Worm (Caenorhabditis elegans) whole organism, young adult: Measurements from ENCODE around the gene Y54G2A.10.
"Not testable (repeated sequence)": the region's sequence is repeated elsewhere in the genome, so short reads cannot be mapped to it uniquely, and the experiment has no call there.

ENCODE experiments used
- B0019.2 ChIP-seq: fragments of 200-800 bp; sonication (Bioruptor generic); conservative IDR thresholded peaks from 2 replicates; pipeline ENCODE4 v1.3.6; 2022; ENCODE audit warnings: missing genetic modification reagents, missing genetic modification characterization, missing compliant biosample characterization
- B0035.1 ChIP-seq: sonication (generic microtip); optimal IDR thresholded peaks from 2 replicates; lab custom pipeline; 2016; ENCODE audit warnings: missing genetic modification characterization, mild to moderate bottlenecking, missing compliant biosample characterization, missing genotype, missing genetic modification reagents
- C06A6.2 ChIP-seq: fragments of 200-800 bp; sonication (Bioruptor generic); conservative IDR thresholded peaks from 2 replicates; pipeline ENCODE4 v1.3.6; 2022; ENCODE audit warnings: missing genetic modification characterization, missing compliant biosample characterization
- C17E4.6 ChIP-seq: fragments of 200-800 bp; sonication (Bioruptor generic); IDR thresholded peaks from 2 replicates; pipeline ENCODE4 v1.3.6; 2022; ENCODE audit warnings: missing genetic modification reagents, missing genetic modification characterization, missing compliant biosample characterization
- F33H1.4 ChIP-seq: fragments of 200-800 bp; sonication (Bioruptor generic); IDR thresholded peaks from 2 replicates; pipeline ENCODE4 v1.3.6; 2022; ENCODE audit warnings: missing genetic modification reagents, missing genetic modification characterization, missing compliant biosample characterization
- F49E8.2 ChIP-seq: sonication (generic microtip); optimal IDR thresholded peaks from 3 replicates; lab custom pipeline; 2017; ENCODE audit warnings: missing genetic modification characterization, mild to moderate bottlenecking, missing compliant biosample characterization, antibody characterized with exemption, moderate library complexity; ENCODE audit not compliant: insufficient read depth
- F57A8.1 ChIP-seq: fragments of 200-800 bp; sonication (Bioruptor generic); optimal IDR thresholded peaks from 2 replicates; lab custom pipeline; 2018; ENCODE audit warnings: mild to moderate bottlenecking, missing genetic modification characterization, moderate library complexity, missing compliant biosample characterization
- T26A5.8 ChIP-seq: sonication (generic microtip); optimal IDR thresholded peaks from 2 replicates; lab custom pipeline; 2016; ENCODE audit warnings: missing genetic modification characterization, missing compliant biosample characterization
- Y53G8AR.9 ChIP-seq: fragments of 200-800 bp; sonication (Bioruptor generic); conservative IDR thresholded peaks from 2 replicates; pipeline ENCODE4 v1.3.6; 2022; ENCODE audit warnings: missing genetic modification reagents, missing genetic modification characterization, missing compliant biosample characterization
- Y67H2A.10 ChIP-seq: fragments of 200-800 bp; sonication (Bioruptor generic); conservative IDR thresholded peaks from 2 replicates; pipeline ENCODE4 v1.3.6; 2022; ENCODE audit warnings: missing genetic modification reagents, missing genetic modification characterization, missing compliant biosample characterization
- akir-1 ChIP-seq: fragments of 200-800 bp; sonication (Bioruptor generic); optimal IDR thresholded peaks from 2 replicates; lab custom pipeline; 2018; ENCODE audit warnings: mild to moderate bottlenecking, missing genetic modification characterization, moderate library complexity, missing compliant biosample characterization
- ama-1 ChIP-seq, 3 experiments: fragments of 150-350 bp in 1 of 3; sonication (generic microtip) in 2 of 3; optimal IDR thresholded peaks; 2 replicates each; lab custom pipeline; 2014 to 2018; ENCODE audit warnings: missing biosample characterization in 2 of 3, missing genetic modification characterization in 2 of 3, missing genetic modification reagents in 2 of 3
- aptf-2 ChIP-seq: fragments of 200-800 bp; sonication (Bioruptor generic); conservative IDR thresholded peaks from 2 replicates; pipeline ENCODE4 v1.3.6; 2022; ENCODE audit warnings: missing genetic modification reagents, missing genetic modification characterization, missing compliant biosample characterization
- atf-7 ChIP-seq: sonication (generic microtip); optimal IDR thresholded peaks from 2 replicates; lab custom pipeline; 2017; ENCODE audit warnings: mild to moderate bottlenecking, missing genetic modification characterization, missing compliant biosample characterization
- attf-3 ChIP-seq: fragments of 200-800 bp; sonication (Bioruptor generic); conservative IDR thresholded peaks from 2 replicates; pipeline ENCODE4 v1.3.6; 2022; ENCODE audit warnings: missing genetic modification reagents, missing genetic modification characterization, missing compliant biosample characterization
- attf-5 ChIP-seq: fragments of 200-800 bp; sonication (Bioruptor generic); optimal IDR thresholded peaks from 2 replicates; lab custom pipeline; 2018; ENCODE audit warnings: mild to moderate bottlenecking, missing genetic modification characterization, missing compliant biosample characterization
- attf-6 ChIP-seq: fragments of 200-800 bp; sonication (Bioruptor generic); IDR thresholded peaks from 2 replicates; pipeline ENCODE4 v1.3.6; 2022; ENCODE audit warnings: missing genetic modification reagents, missing genetic modification characterization, missing compliant biosample characterization
- bed-1 ChIP-seq: fragments of 200-800 bp; sonication (Bioruptor generic); IDR thresholded peaks from 2 replicates; pipeline ENCODE4 v1.3.6; 2022; ENCODE audit warnings: missing genetic modification reagents, missing genetic modification characterization, missing compliant biosample characterization
- ceh-27 ChIP-seq: fragments of 200-800 bp; sonication (Bioruptor generic); optimal IDR thresholded peaks from 2 replicates; lab custom pipeline; 2018; ENCODE audit warnings: mild to moderate bottlenecking, missing genetic modification characterization, moderate library complexity, missing compliant biosample characterization
- ceh-40 ChIP-seq: fragments of 200-800 bp; sonication (Bioruptor generic); IDR thresholded peaks from 2 replicates; pipeline ENCODE4 v1.3.6; 2022; ENCODE audit warnings: missing genetic modification characterization, missing compliant biosample characterization
- chd-7 ChIP-seq: sonication (generic microtip); optimal IDR thresholded peaks from 2 replicates; lab custom pipeline; 2016; ENCODE audit warnings: mild to moderate bottlenecking, missing genetic modification characterization, moderate library complexity, missing compliant biosample characterization
- egl-18 ChIP-seq: fragments of 200-800 bp; sonication (Bioruptor generic); IDR thresholded peaks from 2 replicates; pipeline ENCODE4 v1.3.6; 2022; ENCODE audit warnings: missing genetic modification reagents, missing genetic modification characterization, missing compliant biosample characterization
- ekl-4 ChIP-seq: fragments of 200-800 bp; sonication (Bioruptor generic); IDR thresholded peaks from 2 replicates; pipeline ENCODE4 v1.3.6; 2022; ENCODE audit warnings: missing genetic modification reagents, missing genetic modification characterization, missing compliant biosample characterization
- hmg-1.2 ChIP-seq: fragments of 200-800 bp; sonication (Bioruptor generic); IDR thresholded peaks from 2 replicates; pipeline ENCODE4 v1.3.6; 2022; ENCODE audit warnings: missing genetic modification reagents, missing genetic modification characterization, missing compliant biosample characterization
- hmg-20 ChIP-seq: fragments of 200-800 bp; sonication (Bioruptor generic); IDR thresholded peaks from 2 replicates; pipeline ENCODE4 v1.3.6; 2022; ENCODE audit warnings: missing genetic modification reagents, missing genetic modification characterization, missing compliant biosample characterization
- hsf-1 ChIP-seq: fragments of 200-800 bp; sonication (Bioruptor generic); IDR thresholded peaks from 2 replicates; pipeline ENCODE4 v1.3.6; 2022; ENCODE audit warnings: missing genetic modification reagents, missing genetic modification characterization, missing compliant biosample characterization
- let-526 ChIP-seq: fragments of 200-800 bp; sonication (Bioruptor generic); IDR thresholded peaks from 2 replicates; pipeline ENCODE4 v1.3.6; 2022; ENCODE audit warnings: missing genetic modification reagents, missing genetic modification characterization, missing compliant biosample characterization
- let-607 ChIP-seq, 2 experiments: fragments of 200-800 bp in 1 of 2; sonication (Bioruptor generic) in 1 of 2; sonication (generic microtip) in 1 of 2; optimal IDR thresholded peaks; 2 replicates each; lab custom pipeline; 2016 to 2018; ENCODE audit warnings: mild to moderate bottlenecking in 2 of 2, missing compliant biosample characterization in 2 of 2, missing genetic modification characterization in 2 of 2, moderate library complexity in 2 of 2, missing genotype in 1 of 2
- mes-4 ChIP-seq: sonication (generic microtip); optimal IDR thresholded peaks from 2 replicates; lab custom pipeline; 2016; ENCODE audit warnings: missing genotype, missing genetic modification characterization, missing compliant biosample characterization
- mxl-1 ChIP-seq: sonication (generic microtip); optimal IDR thresholded peaks from 2 replicates; lab custom pipeline; 2016; ENCODE audit warnings: missing genetic modification characterization, missing compliant biosample characterization
- nhr-120 ChIP-seq: fragments of 200-800 bp; sonication (Bioruptor generic); IDR thresholded peaks from 2 replicates; pipeline ENCODE4 v1.3.6; 2022; ENCODE audit warnings: missing genetic modification characterization, missing compliant biosample characterization
- snpc-3.4 ChIP-seq: sonication (generic microtip); optimal IDR thresholded peaks from 2 replicates; lab custom pipeline; 2017; ENCODE audit warnings: missing genetic modification characterization, mild to moderate bottlenecking, missing compliant biosample characterization, antibody characterized with exemption, moderate library complexity, missing genotype, missing genetic modification reagents
- snpc-4 ChIP-seq, 5 experiments: fragments of 150-350 bp in 1 of 5; sonication (generic microtip) in 4 of 5; optimal IDR thresholded peaks; 2 replicates each; lab custom pipeline; 2014 to 2018; ENCODE audit warnings: missing genetic modification characterization in 5 of 5, missing biosample characterization in 3 of 5, antibody characterized with exemption in 2 of 5, mild to moderate bottlenecking in 2 of 5, missing compliant biosample characterization in 2 of 5, missing genotype in 2 of 5, moderate library complexity in 2 of 5, missing genetic modification reagents in 1 of 5
- sptf-2 ChIP-seq: fragments of 200-800 bp; sonication (Bioruptor generic); optimal IDR thresholded peaks from 2 replicates; lab custom pipeline; 2018; ENCODE audit warnings: mild to moderate bottlenecking, missing genetic modification characterization, missing compliant biosample characterization
- tbx-9 ChIP-seq: sonication (generic microtip); optimal IDR thresholded peaks from 2 replicates; lab custom pipeline; 2016; ENCODE audit warnings: borderline replicate concordance, missing genetic modification characterization, inconsistent platforms, missing compliant biosample characterization
- tlf-1 ChIP-seq: fragments of 200-800 bp; sonication (Bioruptor generic); optimal IDR thresholded peaks from 2 replicates; lab custom pipeline; 2018; ENCODE audit warnings: mild to moderate bottlenecking, missing genetic modification characterization, missing compliant biosample characterization
- unc-62 ChIP-seq: fragments of 150-350 bp; optimal IDR thresholded peaks from 2 replicates; lab custom pipeline; 2014; ENCODE audit warnings: missing biosample characterization, missing genetic modification reagents, missing genetic modification characterization
- zim-3 ChIP-seq: sonication (generic microtip); optimal IDR thresholded peaks from 2 replicates; lab custom pipeline; 2017; ENCODE audit warnings: mild to moderate bottlenecking, missing genetic modification characterization, moderate library complexity, missing compliant biosample characterization
- ztf-18 ChIP-seq: sonication (generic microtip); optimal IDR thresholded peaks from 2 replicates; lab custom pipeline; 2016; ENCODE audit warnings: missing genotype, mild to moderate bottlenecking, missing genetic modification characterization, missing compliant biosample characterization
- ztf-22 ChIP-seq: fragments of 200-800 bp; sonication (Bioruptor generic); optimal IDR thresholded peaks from 2 replicates; lab custom pipeline; 2018; ENCODE audit warnings: mild to moderate bottlenecking, missing genetic modification characterization, moderate library complexity, missing compliant biosample characterization
- ztf-25 ChIP-seq: fragments of 200-800 bp; sonication (Bioruptor generic); IDR thresholded peaks from 2 replicates; pipeline ENCODE4 v1.3.6; 2022; ENCODE audit warnings: missing genetic modification reagents, missing genetic modification characterization, missing compliant biosample characterization
- ztf-28 ChIP-seq: fragments of 200-800 bp; sonication (Bioruptor generic); IDR thresholded peaks from 2 replicates; pipeline ENCODE4 v1.3.6; 2022; ENCODE audit warnings: missing genetic modification reagents, missing genetic modification characterization, missing compliant biosample characterization
- ztf-6 ChIP-seq: fragments of 200-800 bp; sonication (Bioruptor generic); IDR thresholded peaks from 2 replicates; pipeline ENCODE4 v1.3.6; 2022; ENCODE audit warnings: missing genetic modification reagents, missing genetic modification characterization, missing compliant biosample characterization

Gene Y54G2A.10

ce11 chrIV:2801004-2801403 is 1.5 kb downstream of the Y54G2A.10 start (continued):
- TF ChIP-seq ztf-18 (tag; lab: Kevin White, UChicago) = peak; percentile 69

ce11 chrIV:2801558-2801957 is 2.1 kb downstream of the Y54G2A.10 start, which contains the start of gene Y54G2A.44:
Y54G2A.44 (plus strand) TSS chrIV:2801858.
- not testable (repeated sequence) for TF ChIP-seq F57A8.1; C06A6.2 (GFP tag; lab: Robert Waterston, UW); Y67H2A.10 (GFP tag; lab: Robert Waterston, UW)

DNA sequence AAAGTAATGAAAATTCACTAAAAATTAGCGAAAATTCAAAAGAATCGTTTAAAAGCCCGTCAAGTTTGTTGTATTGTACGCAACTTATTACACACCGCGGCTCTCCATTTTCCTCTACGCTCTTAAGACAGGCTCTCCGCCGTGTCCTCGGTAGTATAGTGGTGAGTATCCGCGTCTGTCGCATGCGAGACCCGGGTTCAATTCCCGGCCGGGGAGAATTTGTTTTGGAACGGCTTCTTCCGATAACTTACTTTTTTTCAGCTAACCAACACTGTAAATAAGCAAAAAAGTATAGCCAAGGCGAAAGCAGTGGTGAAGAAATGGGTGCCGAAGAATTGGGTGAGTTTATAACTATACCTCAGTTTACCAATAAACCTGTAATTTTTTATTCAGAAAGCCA is 2.7 kb downstream of the Y54G2A.10 start:
- TF ChIP-seq ztf-22 (GFP tag; lab: Kevin White, UChicago) (no peak), hmg-1.2 (peak; percentile 72), hmg-20 (GFP tag; lab: Robert Waterston, UW) (peak; percentile 58; the same call in 1 of the 2 replicates), atf-7 (tag; lab: Kevin White, UChicago) (no peak), B0035.1 (no peak), mes-4 (no peak), ekl-4 (GFP tag; lab: Robert Waterston, UW) (no peak), akir-1 (GFP tag; lab: Kevin White, UChicago) (no peak), ztf-6 (GFP tag; lab: Robert Waterston, UW) (0 out of 2 replicates have a peak, but pooled peaks have one; percentile 31), chd-7 (tag; lab: Kevin White, UChicago) (peak; percentile 22), B0019.2 (GFP tag; lab: Robert Waterston, UW) (no peak), tbx-9 (no peak), C17E4.6 (GFP tag; lab: Robert Waterston, UW) (no peak), F33H1.4 (GFP tag; lab: Robert Waterston, UW) (no peak), C06A6.2 (GFP tag; lab: Robert Waterston, UW) (no peak), tlf-1 (no peak), snpc-4 (GFP tag; optimal IDR thresholded peaks at IDR 0.05; lab: Kevin White, UChicago) (peak; percentile 41), snpc-4 (tag; optimal IDR thresholded peaks at IDR 0.05; lab: Kevin White, UChicago) (peak in 1 of 4 experiments; percentile 39), Y53G8AR.9 (GFP tag; lab: Robert Waterston, UW) (no peak), mxl-1 (tag; lab: Kevin White, UChicago) (no peak), let-607 (tag; optimal IDR thresholded peaks at IDR 0.05; lab: Kevin White, UChicago) (no peak), ama-1 (optimal IDR thresholded peaks at IDR 0.05; lab: Kevin White, UChicago) (no peak), ama-1 (GFP tag; optimal IDR thresholded peaks at IDR 0.05; lab: Kevin White, UChicago) (no peak), ztf-28 (peak; percentile 43; the same call in 1 of the 2 replicates), zim-3 (tag; lab: Kevin White, UChicago) (peak; percentile 70), attf-6 (peak; percentile 52; the same call in 1 of the 2 replicates), T26A5.8 (tag; lab: Kevin White, UChicago) (no peak), F49E8.2 (tag; lab: Kevin White, UChicago) (peak; percentile 24), ceh-40 (GFP tag; lab: Robert Waterston, UW) (no peak), unc-62 (GFP tag; lab: Kevin White, UChicago) (no peak), snpc-3.4 (tag; lab: Kevin White, UChicago) (peak; percentile 7), sptf-2 (GFP tag; lab: Kevin White, UChicago) (no peak), ztf-25 (GFP tag; lab: Robert Waterston, UW) (peak; percentile 87), let-526 (GFP tag; lab: Robert Waterston, UW) (no peak), bed-1 (GFP tag; lab: Robert Waterston, UW) (no peak), nhr-120 (GFP tag; lab: Robert Waterston, UW) (no peak), ceh-27 (no peak), egl-18 (GFP tag; lab: Robert Waterston, UW) (no peak), Y67H2A.10 (GFP tag; lab: Robert Waterston, UW) (no peak), attf-3 (GFP tag; lab: Robert Waterston, UW) (no peak), hsf-1 (no peak), F57A8.1 (no peak), aptf-2 (GFP tag; lab: Robert Waterston, UW) (no peak), attf-5 (GFP tag; lab: Kevin White, UChicago) (peak; percentile 21)
